Worm (Caenorhabditis elegans) whole organism, young adult: ENCODE measurements around the gene Y116F11B.17.

ENCODE experiments used
- T07F8.4 ChIP-seq: sonication (generic microtip); optimal IDR thresholded peaks from 2 replicates; lab custom pipeline; 2016; ENCODE audit warnings: mild to moderate bottlenecking, missing genetic modification characterization, moderate library complexity, missing compliant biosample characterization
- Y79H2A.3 ChIP-seq: fragments of 200-800 bp; sonication (Bioruptor generic); conservative IDR thresholded peaks from 2 replicates; pipeline ENCODE4 v1.3.6; 2022; ENCODE audit warnings: missing genetic modification reagents, missing genetic modification characterization, missing compliant biosample characterization
- ZK185.1 ChIP-seq: sonication (generic microtip); optimal IDR thresholded peaks from 2 replicates; lab custom pipeline; 2016; ENCODE audit warnings: mild to moderate bottlenecking, missing genetic modification characterization, missing compliant biosample characterization; ENCODE audit not compliant: poor library complexity, severe bottlenecking
- ceh-79 ChIP-seq: sonication (generic microtip); optimal IDR thresholded peaks from 2 replicates; lab custom pipeline; 2017; ENCODE audit warnings: mild to moderate bottlenecking, missing genetic modification characterization, missing compliant biosample characterization
- dpl-1 ChIP-seq: fragments of 150-350 bp; optimal IDR thresholded peaks from 2 replicates; lab custom pipeline; 2014; ENCODE audit warnings: missing biosample characterization, missing genetic modification reagents, missing genetic modification characterization
- hlh-26 ChIP-seq: fragments of 200-800 bp; sonication (Bioruptor generic); conservative IDR thresholded peaks from 2 replicates; pipeline ENCODE4 v1.3.6; 2022; ENCODE audit warnings: missing genetic modification reagents, missing genetic modification characterization, missing compliant biosample characterization
- hmg-1.2 ChIP-seq: fragments of 200-800 bp; sonication (Bioruptor generic); IDR thresholded peaks from 2 replicates; pipeline ENCODE4 v1.3.6; 2022; ENCODE audit warnings: missing genetic modification reagents, missing genetic modification characterization, missing compliant biosample characterization
- lin-40 ChIP-seq: sonication (generic microtip); optimal IDR thresholded peaks from 2 replicates; lab custom pipeline; 2016; ENCODE audit warnings: missing genetic modification characterization, mild to moderate bottlenecking, missing compliant biosample characterization, missing genotype, missing genetic modification reagents
- nhr-120 ChIP-seq: fragments of 200-800 bp; sonication (Bioruptor generic); IDR thresholded peaks from 2 replicates; pipeline ENCODE4 v1.3.6; 2022; ENCODE audit warnings: missing genetic modification characterization, missing compliant biosample characterization
- sea-2 ChIP-seq: fragments of 200-800 bp; sonication (Bioruptor generic); IDR thresholded peaks from 2 replicates; pipeline ENCODE4 v1.3.6; 2022; ENCODE audit warnings: missing genetic modification characterization, missing compliant biosample characterization
- snpc-4 ChIP-seq, 5 experiments: fragments of 150-350 bp in 1 of 5; sonication (generic microtip) in 4 of 5; optimal IDR thresholded peaks; 2 replicates each; lab custom pipeline; 2014 to 2018; ENCODE audit warnings: missing genetic modification characterization in 5 of 5, missing biosample characterization in 3 of 5, antibody characterized with exemption in 2 of 5, mild to moderate bottlenecking in 2 of 5, missing compliant biosample characterization in 2 of 5, missing genotype in 2 of 5, moderate library complexity in 2 of 5, missing genetic modification reagents in 1 of 5
- tbp1 ChIP-seq: fragments of 200-800 bp; sonication (Bioruptor generic); optimal IDR thresholded peaks from 2 replicates; lab custom pipeline; 2018; ENCODE audit warnings: mild to moderate bottlenecking, missing genetic modification characterization, missing compliant biosample characterization
- unc-62 ChIP-seq: fragments of 150-350 bp; optimal IDR thresholded peaks from 2 replicates; lab custom pipeline; 2014; ENCODE audit warnings: missing biosample characterization, missing genetic modification reagents, missing genetic modification characterization

- TF ChIP-seq nhr-120 (GFP tag; lab: Robert Waterston, UW), result no peak
- TF ChIP-seq ceh-79 (tag; lab: Kevin White, UChicago), result no peak
- no peak for TF ChIP-seq lin-40 (tag; lab: Kevin White, UChicago)
- TF ChIP-seq unc-62, result no peak
- no peak for TF ChIP-seq T07F8.4
- TF ChIP-seq Y79H2A.3 (GFP tag; lab: Robert Waterston, UW), result no peak
- TF ChIP-seq hmg-1.2 (GFP tag; lab: Robert Waterston, UW), result no peak
- no peak for TF ChIP-seq sea-2 (GFP tag; lab: Robert Waterston, UW)
- no peak for TF ChIP-seq hlh-26 (GFP tag; lab: Robert Waterston, UW)
- TF ChIP-seq snpc-4 (GFP tag; optimal IDR thresholded peaks at IDR 0.05; lab: Kevin White, UChicago), result no peak
- no peak for TF ChIP-seq snpc-4 (tag; optimal IDR thresholded peaks at IDR 0.05; lab: Kevin White, UChicago)
- no peak for TF ChIP-seq ZK185.1
- no peak for TF ChIP-seq dpl-1
- TF ChIP-seq tbp1 (GFP tag; lab: Kevin White, UChicago), result no peak
Observed at ce11 chrV:19779220-19779619, 42.8 kb downstream of the Y116F11B.17 start.
